Worm (Caenorhabditis elegans) whole organism, L4 larva: ENCODE data around the gene F56D2.3.

ENCODE experiments used
- aly-2 ChIP-seq: sonication (generic microtip); optimal IDR thresholded peaks from 2 replicates; lab custom pipeline; 2018; ENCODE audit warnings: missing biosample characterization, missing genetic modification characterization
- ceh-28 ChIP-seq: fragments of 150-350 bp; optimal IDR thresholded peaks from 2 replicates; lab custom pipeline; 2014; ENCODE audit warnings: missing biosample characterization, missing genetic modification reagents, missing genetic modification characterization
- fkh-10 ChIP-seq: fragments of 150-350 bp; optimal IDR thresholded peaks from 2 replicates; lab custom pipeline; 2014; ENCODE audit warnings: missing biosample characterization, missing genetic modification reagents, missing genetic modification characterization
- mdl-1 ChIP-seq, 2 experiments: fragments of 150-350 bp in 1 of 2; sonication (generic microtip) in 1 of 2; optimal IDR thresholded peaks; 2 replicates each; lab custom pipeline; 2014 to 2017; ENCODE audit warnings: missing biosample characterization in 2 of 2, missing genetic modification characterization in 2 of 2
- snpc-4 ChIP-seq: fragments of 150-350 bp; optimal IDR thresholded peaks from 2 replicates; lab custom pipeline; 2014; ENCODE audit warnings: missing biosample characterization, missing genetic modification characterization
- unc-130 ChIP-seq: sonication (generic microtip); optimal IDR thresholded peaks from 2 replicates; lab custom pipeline; 2016; ENCODE audit warnings: missing genetic modification reagents, missing genetic modification characterization, missing compliant biosample characterization
- unc-39 ChIP-seq: sonication (generic microtip); optimal IDR thresholded peaks from 2 replicates; lab custom pipeline; 2017; ENCODE audit warnings: missing biosample characterization, missing genetic modification characterization

ce11 chrIII:5622232-5623009 is 37.7 kb downstream of the F56D2.3 start:
- no peak for TF ChIP-seq unc-39 (tag; lab: Kevin White, UChicago)
- no peak for TF ChIP-seq ceh-28 (tag; lab: Kevin White, UChicago)
- no peak for TF ChIP-seq mdl-1 (tag; optimal IDR thresholded peaks at IDR 0.05; lab: Kevin White, UChicago)
- no peak for TF ChIP-seq unc-130 (GFP tag; lab: Kevin White, UChicago)
- no peak for TF ChIP-seq snpc-4 (tag; lab: Kevin White, UChicago)
- TF ChIP-seq aly-2 (tag; lab: Kevin White, UChicago), result no peak
- TF ChIP-seq fkh-10 (GFP tag; lab: Kevin White, UChicago), result no peak
